Worm (Caenorhabditis elegans) whole organism, mixed stage, embryonic: ENCODE data around the gene K11H3.5.

Experiments used
- bed-3 ChIP-seq: fragments of 200-800 bp; sonication (Bioruptor generic); optimal IDR thresholded peaks from 3 replicates; lab custom pipeline; 2018; ENCODE audit warnings: mild to moderate bottlenecking, missing genetic modification characterization, moderate library complexity, missing compliant biosample characterization
- blmp-1 ChIP-seq: fragments of 150-350 bp; optimal IDR thresholded peaks from 2 replicates; lab custom pipeline; 2014; ENCODE audit warnings: missing biosample characterization, missing genetic modification characterization
- ceh-39 ChIP-seq: fragments of 150-350 bp; optimal IDR thresholded peaks from 2 replicates; lab custom pipeline; 2014; ENCODE audit warnings: missing biosample characterization, missing genetic modification characterization
- ceh-43 ChIP-seq: fragments of 200-800 bp; sonication (Bioruptor generic); optimal IDR thresholded peaks from 2 replicates; lab custom pipeline; 2018; ENCODE audit warnings: mild to moderate bottlenecking, missing genetic modification characterization, moderate library complexity, missing compliant biosample characterization
- ceh-83 ChIP-seq: fragments of 200-800 bp; sonication (Bioruptor generic); optimal IDR thresholded peaks from 2 replicates; lab custom pipeline; 2018; ENCODE audit warnings: mild to moderate bottlenecking, missing genetic modification characterization, missing compliant biosample characterization
- ces-1 ChIP-seq: fragments of 150-350 bp; optimal IDR thresholded peaks from 2 replicates; lab custom pipeline; 2014; ENCODE audit warnings: missing biosample characterization, missing genetic modification reagents, missing genetic modification characterization
- cnd-1 ChIP-seq: fragments of 200-800 bp; sonication (Bioruptor generic); optimal IDR thresholded peaks from 2 replicates; lab custom pipeline; 2018; ENCODE audit warnings: mild to moderate bottlenecking, missing genetic modification characterization, missing compliant biosample characterization
- elt-1 ChIP-seq: sonication (generic microtip); optimal IDR thresholded peaks from 2 replicates; lab custom pipeline; 2017; ENCODE audit warnings: missing genetic modification characterization, mild to moderate bottlenecking, missing compliant biosample characterization, antibody characterized with exemption, moderate library complexity, borderline replicate concordance; ENCODE audit not compliant: insufficient read depth
- elt-3 ChIP-seq: fragments of 150-350 bp; optimal IDR thresholded peaks from 2 replicates; lab custom pipeline; 2014; ENCODE audit warnings: missing biosample characterization, missing genetic modification characterization
- flh-1 ChIP-seq: fragments of 200-800 bp; sonication (Bioruptor generic); optimal IDR thresholded peaks from 2 replicates; lab custom pipeline; 2018; ENCODE audit warnings: mild to moderate bottlenecking, missing genetic modification characterization, moderate library complexity, missing compliant biosample characterization
- ham-2 ChIP-seq: fragments of 200-800 bp; sonication (Bioruptor generic); optimal IDR thresholded peaks from 2 replicates; lab custom pipeline; 2018; ENCODE audit warnings: mild to moderate bottlenecking, missing genetic modification characterization, missing compliant biosample characterization
- hlh-1 ChIP-seq: fragments of 150-350 bp; optimal IDR thresholded peaks from 2 replicates; lab custom pipeline; 2014; ENCODE audit warnings: missing biosample characterization, missing genetic modification reagents, missing genetic modification characterization
- lin-13 ChIP-seq: fragments of 150-350 bp; optimal IDR thresholded peaks from 2 replicates; lab custom pipeline; 2014; ENCODE audit warnings: missing biosample characterization, missing genetic modification characterization
- lin-32 ChIP-seq: fragments of 200-800 bp; sonication (Bioruptor generic); optimal IDR thresholded peaks from 2 replicates; lab custom pipeline; 2018; ENCODE audit warnings: mild to moderate bottlenecking, missing genetic modification characterization, missing compliant biosample characterization
- lsy-2 ChIP-seq: fragments of 150-350 bp; optimal IDR thresholded peaks from 2 replicates; lab custom pipeline; 2014; ENCODE audit warnings: missing biosample characterization, missing genetic modification characterization
- mab-5 ChIP-seq: fragments of 150-350 bp; optimal IDR thresholded peaks from 2 replicates; lab custom pipeline; 2014; ENCODE audit warnings: missing biosample characterization, missing genetic modification characterization
- mep-1 ChIP-seq: fragments of 150-350 bp; optimal IDR thresholded peaks from 2 replicates; lab custom pipeline; 2017; ENCODE audit warnings: missing biosample characterization, missing genetic modification reagents, missing genetic modification characterization, inconsistent platforms
- mls-2 ChIP-seq: sonication (generic microtip); optimal IDR thresholded peaks from 2 replicates; lab custom pipeline; 2016; ENCODE audit warnings: mild to moderate bottlenecking, missing genetic modification characterization, moderate library complexity, missing compliant biosample characterization
- nhr-12 ChIP-seq: fragments of 150-350 bp; optimal IDR thresholded peaks from 2 replicates; lab custom pipeline; 2014; ENCODE audit warnings: missing biosample characterization, missing genetic modification characterization
- nhr-2 ChIP-seq: fragments of 150-350 bp; optimal IDR thresholded peaks from 2 replicates; lab custom pipeline; 2014; ENCODE audit warnings: missing biosample characterization, missing genetic modification characterization
- nhr-237 ChIP-seq: fragments of 150-350 bp; optimal IDR thresholded peaks from 2 replicates; lab custom pipeline; 2014; ENCODE audit warnings: missing biosample characterization, missing genetic modification characterization
- nhr-28 ChIP-seq: fragments of 150-350 bp; optimal IDR thresholded peaks from 2 replicates; lab custom pipeline; 2014; ENCODE audit warnings: missing biosample characterization, missing genetic modification characterization
- nhr-76 ChIP-seq: sonication (generic microtip); optimal IDR thresholded peaks from 2 replicates; lab custom pipeline; 2017; ENCODE audit warnings: missing biosample characterization, missing genetic modification characterization
- pha-4 ChIP-seq: fragments of 150-350 bp; optimal IDR thresholded peaks from 2 replicates; lab custom pipeline; 2018; ENCODE audit warnings: missing biosample characterization, missing genetic modification reagents, missing genetic modification characterization
- sem-2 ChIP-seq: fragments of 200-800 bp; sonication (Bioruptor generic); optimal IDR thresholded peaks from 2 replicates; lab custom pipeline; 2018; ENCODE audit warnings: mild to moderate bottlenecking, missing genetic modification characterization, missing compliant biosample characterization
- sptf-1 ChIP-seq: sonication (generic microtip); optimal IDR thresholded peaks from 2 replicates; lab custom pipeline; 2017; ENCODE audit warnings: mild to moderate bottlenecking, missing genetic modification characterization, moderate library complexity, missing compliant biosample characterization
- tbx-8 ChIP-seq: fragments of 200-800 bp; sonication (Bioruptor generic); optimal IDR thresholded peaks from 2 replicates; lab custom pipeline; 2018; ENCODE audit warnings: mild to moderate bottlenecking, missing genetic modification characterization, moderate library complexity, missing compliant biosample characterization
- unc-120 ChIP-seq: sonication (generic microtip); optimal IDR thresholded peaks from 2 replicates; lab custom pipeline; 2017; ENCODE audit warnings: missing genetic modification characterization, missing compliant biosample characterization; ENCODE audit not compliant: poor library complexity, severe bottlenecking
- unc-39 ChIP-seq: fragments of 150-350 bp; optimal IDR thresholded peaks from 2 replicates; lab custom pipeline; 2014; ENCODE audit warnings: missing biosample characterization, missing genetic modification characterization
- unc-62 ChIP-seq: fragments of 150-350 bp; optimal IDR thresholded peaks from 2 replicates; lab custom pipeline; 2014; ENCODE audit warnings: missing biosample characterization, missing genetic modification reagents, missing genetic modification characterization
- zip-8 ChIP-seq: fragments of 150-350 bp; optimal IDR thresholded peaks from 2 replicates; lab custom pipeline; 2014; ENCODE audit warnings: missing biosample characterization, missing genetic modification characterization
- ztf-11 ChIP-seq: fragments of 150-350 bp; optimal IDR thresholded peaks from 2 replicates; lab custom pipeline; 2014; ENCODE audit warnings: missing biosample characterization, missing genetic modification characterization

Gene K11H3.5

DNA sequence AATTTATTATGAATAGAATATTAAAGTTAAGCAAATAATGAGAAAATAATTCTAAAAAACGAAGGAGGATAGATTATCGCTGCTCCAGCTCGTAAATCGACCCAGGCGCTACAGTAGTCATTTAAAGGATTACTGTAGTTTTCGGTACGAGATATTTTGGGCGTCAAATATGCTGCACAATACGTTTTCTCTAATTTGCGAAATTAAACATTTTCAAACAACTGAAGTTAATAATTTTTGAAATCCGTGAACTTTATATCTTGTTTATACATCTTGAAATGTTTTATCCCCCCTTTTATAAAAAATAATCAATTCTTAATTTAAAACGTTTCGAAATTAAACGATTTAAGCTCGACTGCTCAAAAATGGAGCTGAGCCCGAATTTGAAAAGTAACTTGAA, 2.5 kb downstream of the K11H3.5 start, which contains the start of gene K11H3.2:
Gene K11H3.2, plus strand, starts transcription at position 301 of the 400 bp plus-strand sequence.
- TF ChIP-seq nhr-237: no peak
- no peak for TF ChIP-seq ham-2 (GFP tag; lab: Kevin White, UChicago)
- TF ChIP-seq sptf-1 (tag; lab: Kevin White, UChicago): no peak
- no peak for TF ChIP-seq hlh-1
- no peak for TF ChIP-seq sem-2 (GFP tag; lab: Kevin White, UChicago)
- TF ChIP-seq nhr-12 (tag; lab: Kevin White, UChicago): no peak
- TF ChIP-seq nhr-76 (tag; lab: Kevin White, UChicago): no peak

DNA sequence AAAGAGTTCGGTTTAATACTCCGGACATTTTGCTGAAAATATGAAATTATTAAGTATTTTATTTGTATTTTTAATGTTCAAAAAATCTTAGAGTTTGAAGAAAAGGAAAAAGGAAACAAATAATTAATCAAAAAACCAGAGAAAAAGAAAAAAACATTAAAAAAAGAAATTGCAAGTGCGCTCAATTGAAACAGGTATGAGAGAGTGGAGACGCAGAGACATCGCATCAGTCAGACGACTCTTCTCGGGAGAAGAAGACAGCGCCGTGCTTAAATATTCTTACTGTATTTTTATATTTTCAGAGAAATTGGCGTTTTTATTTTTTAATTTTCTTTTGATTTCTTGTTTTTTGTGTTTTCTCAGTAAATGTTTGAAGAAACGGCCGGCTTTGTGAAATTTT, 4.5 kb downstream of the K11H3.5 start, which contains the start of gene mrpl-36:
Gene mrpl-36, minus strand, starts transcription at position 34 of the 400 bp plus-strand sequence.
- TF ChIP-seq cnd-1 (tag; lab: Kevin White, UChicago) (no peak), nhr-237 (no peak), mls-2 (tag; lab: Kevin White, UChicago) (no peak), nhr-76 (tag; lab: Kevin White, UChicago) (no peak), lsy-2 (tag; lab: Kevin White, UChicago) (peak; percentile 28), tbx-8 (GFP tag; lab: Kevin White, UChicago) (no peak), sem-2 (GFP tag; lab: Kevin White, UChicago) (no peak), mep-1 (tag; lab: Kevin White, UChicago) (peak; percentile 14), lin-13 (tag; lab: Kevin White, UChicago) (no peak), blmp-1 (no peak), nhr-12 (tag; lab: Kevin White, UChicago) (no peak), nhr-28 (tag; lab: Kevin White, UChicago) (no peak), unc-62 (GFP tag; lab: Kevin White, UChicago) (no peak), mab-5 (no peak), bed-3 (no peak), nhr-2 (tag; lab: Kevin White, UChicago) (no peak), ces-1 (GFP tag; lab: Kevin White, UChicago) (peak; percentile 13), lin-32 (GFP tag; lab: Kevin White, UChicago) (no peak), unc-39 (tag; lab: Kevin White, UChicago) (no peak), unc-120 (tag; lab: Kevin White, UChicago) (no peak), elt-3 (tag; lab: Kevin White, UChicago) (no peak), zip-8 (tag; lab: Kevin White, UChicago) (no peak), ztf-11 (tag; lab: Kevin White, UChicago) (no peak)

- TF ChIP-seq sptf-1 (tag; lab: Kevin White, UChicago): no peak
- TF ChIP-seq pha-4 (tag; lab: Kevin White, UChicago): no peak
- no peak for TF ChIP-seq nhr-76 (tag; lab: Kevin White, UChicago)
- TF ChIP-seq mep-1 (tag; lab: Kevin White, UChicago): no peak
- no peak for TF ChIP-seq unc-120 (tag; lab: Kevin White, UChicago)
- TF ChIP-seq ceh-83: no peak
- TF ChIP-seq flh-1: no peak
- no peak for TF ChIP-seq mls-2 (tag; lab: Kevin White, UChicago)
- TF ChIP-seq lin-32 (GFP tag; lab: Kevin White, UChicago): no peak
- TF ChIP-seq blmp-1: no peak
- no peak for TF ChIP-seq elt-3 (tag; lab: Kevin White, UChicago)
Measured at ce11 chrIII:9848603-9849002, 5.0 kb downstream of the K11H3.5 start.

DNA sequence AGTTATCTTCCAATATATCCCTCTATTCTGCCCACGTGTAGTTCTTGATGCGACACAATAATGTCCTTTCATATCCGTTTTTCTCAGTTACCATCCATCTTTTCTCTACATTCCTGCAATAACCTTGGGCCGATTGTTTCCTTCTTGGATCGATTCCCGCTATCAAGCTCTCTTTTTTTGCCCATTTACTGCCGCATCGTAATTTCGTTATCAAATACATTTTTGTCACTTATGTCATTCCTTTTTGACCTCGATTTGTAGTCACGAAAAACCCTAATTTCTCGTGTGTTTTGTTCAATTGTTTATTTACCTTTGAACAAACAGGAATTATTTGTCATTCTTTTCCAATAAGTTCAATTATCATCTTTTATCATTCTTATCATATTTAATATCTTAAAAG, 6.4 kb downstream of the K11H3.5 start:
- no peak for TF ChIP-seq mep-1 (tag; lab: Kevin White, UChicago)
- no peak for TF ChIP-seq ceh-43 (GFP tag; lab: Kevin White, UChicago)
- no peak for TF ChIP-seq nhr-12 (tag; lab: Kevin White, UChicago)
- TF ChIP-seq flh-1: no peak
- TF ChIP-seq nhr-2 (tag; lab: Kevin White, UChicago): no peak
- TF ChIP-seq unc-62 (GFP tag; lab: Kevin White, UChicago): no peak
- TF ChIP-seq elt-1 (tag; lab: Kevin White, UChicago): no peak
- TF ChIP-seq unc-120 (tag; lab: Kevin White, UChicago): no peak
- TF ChIP-seq nhr-28 (tag; lab: Kevin White, UChicago): no peak
- TF ChIP-seq lin-32 (GFP tag; lab: Kevin White, UChicago): no peak
- TF ChIP-seq ceh-39 (tag; lab: Kevin White, UChicago): no peak
- TF ChIP-seq zip-8 (tag; lab: Kevin White, UChicago): no peak
- TF ChIP-seq mab-5: no peak
- TF ChIP-seq, all 35 proteins: peak for 0
